Worm (Caenorhabditis elegans): Measurements from ENCODE around the gene F41C3.2.

F41C3.2 gene

ce11 chrII:4762574-4763285 is 13.0 kb downstream of the F41C3.2 start, which contains the start of gene F26G1.2:
Gene F26G1.2, plus strand, starts transcription at chrII:4763081.
- TF ChIP-seq tbx-37 (GFP tag; conservative IDR thresholded peaks at IDR 0.05): no peak
- TF ChIP-seq ceh-13 (GFP tag; optimal IDR thresholded peaks at IDR 0.05): no peak
- TF ChIP-seq scrt-1 (GFP tag; IDR thresholded peaks at IDR 0.05): no peak
- TF ChIP-seq hnd-1 (tag; optimal IDR thresholded peaks at IDR 0.05): no peak
- TF ChIP-seq hmg-4 (GFP tag; optimal IDR thresholded peaks at IDR 0.05): no peak
- TF ChIP-seq flt-1 (GFP tag; IDR thresholded peaks at IDR 0.05): no peak

- no peak for TF ChIP-seq sea-1 (GFP tag; conservative IDR thresholded peaks at IDR 0.05)
- TF ChIP-seq ceh-13 (GFP tag; optimal IDR thresholded peaks at IDR 0.05): no peak
- no peak for TF ChIP-seq flt-1 (GFP tag; IDR thresholded peaks at IDR 0.05)
- no peak for TF ChIP-seq hmbx-1 (tag; optimal IDR thresholded peaks at IDR 0.05)
- no peak for TF ChIP-seq pes-1 (GFP tag; IDR thresholded peaks at IDR 0.05)
- TF ChIP-seq ceh-36 (tag; optimal IDR thresholded peaks at IDR 0.05): no peak
- TF ChIP-seq hnd-1 (tag; optimal IDR thresholded peaks at IDR 0.05): no peak
- TF ChIP-seq hmg-4 (GFP tag; optimal IDR thresholded peaks at IDR 0.05): no peak
- no peak for TF ChIP-seq F13C5.2 (tag; optimal IDR thresholded peaks at IDR 0.05)
- TF ChIP-seq scrt-1 (GFP tag; IDR thresholded peaks at IDR 0.05): no peak
- no peak for TF ChIP-seq tbx-11 (GFP tag; IDR thresholded peaks at IDR 0.05)
- no peak for TF ChIP-seq aly-1 (tag; optimal IDR thresholded peaks at IDR 0.05)
- TF ChIP-seq tbx-37 (GFP tag; conservative IDR thresholded peaks at IDR 0.05): no peak
- TF ChIP-seq tra-4 (tag; optimal IDR thresholded peaks at IDR 0.05): no peak
- TF ChIP-seq B0310.2 (tag; optimal IDR thresholded peaks at IDR 0.05): no peak
- TF ChIP-seq ets-7 (tag; optimal IDR thresholded peaks at IDR 0.05): no peak
- no peak for TF ChIP-seq ama-1 (optimal IDR thresholded peaks at IDR 0.05)
Measured at ce11 chrII:4766284-4766683, 16.5 kb downstream of the F41C3.2 start, which contains the start of gene ttm-2. Gene ttm-2, minus strand, starts transcription at chrII:4766384.

- no peak for TF ChIP-seq sea-1 (GFP tag; conservative IDR thresholded peaks at IDR 0.05)
- no peak for TF ChIP-seq ceh-13 (GFP tag; optimal IDR thresholded peaks at IDR 0.05)
Measured at ce11 chrII:4767612-4768011, 17.8 kb downstream of the F41C3.2 start.

- TF ChIP-seq flt-1 (GFP tag; IDR thresholded peaks at IDR 0.05): no peak
- TF ChIP-seq ceh-36 (tag; optimal IDR thresholded peaks at IDR 0.05): no peak
- TF ChIP-seq hmbx-1 (tag; optimal IDR thresholded peaks at IDR 0.05): no peak
- TF ChIP-seq sea-1 (GFP tag; conservative IDR thresholded peaks at IDR 0.05): no peak
- TF ChIP-seq hnd-1 (tag; optimal IDR thresholded peaks at IDR 0.05): no peak
- TF ChIP-seq F13C5.2 (tag; optimal IDR thresholded peaks at IDR 0.05): no peak
- TF ChIP-seq B0310.2 (tag; optimal IDR thresholded peaks at IDR 0.05): no peak
Measured at ce11 chrII:4769096-4769495, 19.3 kb downstream of the F41C3.2 start.

ce11 chrII:4769886-4770285 is 20.1 kb downstream of the F41C3.2 start:
- TF ChIP-seq sea-1 (GFP tag; conservative IDR thresholded peaks at IDR 0.05) (no peak), ama-1 (optimal IDR thresholded peaks at IDR 0.05) (no peak), scrt-1 (GFP tag; IDR thresholded peaks at IDR 0.05) (no peak), F13C5.2 (tag; optimal IDR thresholded peaks at IDR 0.05) (no peak), hnd-1 (tag; optimal IDR thresholded peaks at IDR 0.05) (no peak), ets-7 (tag; optimal IDR thresholded peaks at IDR 0.05) (no peak)

ce11 chrII:4771282-4771681 is 21.5 kb downstream of the F41C3.2 start, which contains the start of gene F26G1.5:
Gene F26G1.5, minus strand, starts transcription at chrII:4771382.
- TF ChIP-seq tbx-37 (GFP tag; conservative IDR thresholded peaks at IDR 0.05): no peak

- TF ChIP-seq B0310.2 (tag; optimal IDR thresholded peaks at IDR 0.05) (no peak), ets-7 (tag; optimal IDR thresholded peaks at IDR 0.05) (no peak), ama-1 (optimal IDR thresholded peaks at IDR 0.05) (no peak), F13C5.2 (tag; optimal IDR thresholded peaks at IDR 0.05) (no peak), flt-1 (GFP tag; IDR thresholded peaks at IDR 0.05) (no peak), tbx-11 (GFP tag; IDR thresholded peaks at IDR 0.05) (no peak), hmbx-1 (tag; optimal IDR thresholded peaks at IDR 0.05) (no peak), pes-1 (GFP tag; IDR thresholded peaks at IDR 0.05) (no peak), tbx-37 (GFP tag; conservative IDR thresholded peaks at IDR 0.05) (no peak), aly-1 (tag; optimal IDR thresholded peaks at IDR 0.05) (no peak)
Measured at ce11 chrII:4772441-4772840, 22.7 kb downstream of the F41C3.2 start.

ce11 chrII:4773891-4774432 is 24.2 kb downstream of the F41C3.2 start, which contains the start of the genes F26G1.9 and F26G1.10:
Gene F26G1.9, minus strand, starts transcription at chrII:4773991.
Gene F26G1.10, plus strand, starts transcription at chrII:4774382.
- TF ChIP-seq ama-1 (optimal IDR thresholded peaks at IDR 0.05) (no peak), hmbx-1 (tag; optimal IDR thresholded peaks at IDR 0.05) (no peak), B0310.2 (tag; optimal IDR thresholded peaks at IDR 0.05) (no peak), pes-1 (GFP tag; IDR thresholded peaks at IDR 0.05) (no peak), ceh-36 (tag; optimal IDR thresholded peaks at IDR 0.05) (no peak), tra-4 (tag; optimal IDR thresholded peaks at IDR 0.05) (no peak), aly-1 (tag; optimal IDR thresholded peaks at IDR 0.05) (no peak), F13C5.2 (tag; optimal IDR thresholded peaks at IDR 0.05) (no peak), ceh-13 (GFP tag; optimal IDR thresholded peaks at IDR 0.05) (no peak), sea-1 (GFP tag; conservative IDR thresholded peaks at IDR 0.05) (no peak), hmg-4 (GFP tag; optimal IDR thresholded peaks at IDR 0.05) (no peak), tbx-37 (GFP tag; conservative IDR thresholded peaks at IDR 0.05) (no peak), ets-7 (tag; optimal IDR thresholded peaks at IDR 0.05) (no peak), flt-1 (GFP tag; IDR thresholded peaks at IDR 0.05) (no peak), tbx-11 (GFP tag; IDR thresholded peaks at IDR 0.05) (no peak)
